Worm (Caenorhabditis elegans) whole organism, midembryonic: ENCODE data around the gene B0035.3.

Experiments
- T22C8.4 ChIP-seq: fragments of 200-800 bp; sonication (Bioruptor generic); IDR thresholded peaks from 2 replicates; pipeline ENCODE4 v1.3.6; 2022; ENCODE audit warnings: missing genetic modification characterization, missing compliant biosample characterization
- cog-1 ChIP-seq: sonication (generic microtip); optimal IDR thresholded peaks from 2 replicates; lab custom pipeline; 2016; ENCODE audit warnings: missing genetic modification characterization, missing compliant biosample characterization
- flt-1 ChIP-seq: fragments of 200-800 bp; sonication (Bioruptor generic); IDR thresholded peaks from 2 replicates; pipeline ENCODE4 v1.3.6; 2022; ENCODE audit warnings: missing genetic modification characterization, missing compliant biosample characterization
- klf-2 ChIP-seq: fragments of 200-800 bp; sonication (Bioruptor generic); conservative IDR thresholded peaks from 2 replicates; pipeline ENCODE4 v1.3.6; 2022; ENCODE audit warnings: missing genetic modification reagents, missing genetic modification characterization, missing compliant biosample characterization
- med-1 ChIP-seq: sonication (generic microtip); optimal IDR thresholded peaks from 2 replicates; lab custom pipeline; 2017; ENCODE audit warnings: missing genetic modification characterization, mild to moderate bottlenecking, missing compliant biosample characterization, antibody characterized with exemption, missing genetic modification reagents; ENCODE audit not compliant: insufficient read depth
- tab-1 ChIP-seq: fragments of 200-800 bp; sonication (Bioruptor generic); IDR thresholded peaks from 2 replicates; pipeline ENCODE4 v1.3.6; 2022; ENCODE audit warnings: missing genetic modification characterization, missing compliant biosample characterization
- ztf-23 ChIP-seq: fragments of 200-800 bp; sonication (Bioruptor generic); IDR thresholded peaks from 2 replicates; pipeline ENCODE4 v1.3.6; 2022; ENCODE audit warnings: missing genetic modification reagents, missing genetic modification characterization, missing compliant biosample characterization
- ztf-29 ChIP-seq: fragments of 200-800 bp; sonication (Bioruptor generic); IDR thresholded peaks from 2 replicates; pipeline ENCODE4 v1.3.6; 2022; ENCODE audit warnings: missing genetic modification reagents, missing genetic modification characterization, missing compliant biosample characterization

ce11 chrIV:11287511-11287910 lies 27.3 kb downstream of the B0035.3 start, which contains the start of gene F54D1.6:
- no peak for TF ChIP-seq tab-1 (GFP tag; lab: Robert Waterston, UW)
- TF ChIP-seq ztf-23 (GFP tag; lab: Robert Waterston, UW), result no peak
- no peak for TF ChIP-seq T22C8.4 (GFP tag; lab: Robert Waterston, UW)
- no peak for TF ChIP-seq ztf-29 (GFP tag; lab: Robert Waterston, UW)
- TF ChIP-seq flt-1 (GFP tag; lab: Robert Waterston, UW), result no peak
- TF ChIP-seq klf-2 (GFP tag; lab: Robert Waterston, UW), result no peak
- TF ChIP-seq cog-1 (tag; lab: Kevin White, UChicago), result no peak
- no peak for TF ChIP-seq med-1 (GFP tag; lab: Kevin White, UChicago)
